Worm (Caenorhabditis elegans): ENCODE results near the gene rbf-1.

DNA sequence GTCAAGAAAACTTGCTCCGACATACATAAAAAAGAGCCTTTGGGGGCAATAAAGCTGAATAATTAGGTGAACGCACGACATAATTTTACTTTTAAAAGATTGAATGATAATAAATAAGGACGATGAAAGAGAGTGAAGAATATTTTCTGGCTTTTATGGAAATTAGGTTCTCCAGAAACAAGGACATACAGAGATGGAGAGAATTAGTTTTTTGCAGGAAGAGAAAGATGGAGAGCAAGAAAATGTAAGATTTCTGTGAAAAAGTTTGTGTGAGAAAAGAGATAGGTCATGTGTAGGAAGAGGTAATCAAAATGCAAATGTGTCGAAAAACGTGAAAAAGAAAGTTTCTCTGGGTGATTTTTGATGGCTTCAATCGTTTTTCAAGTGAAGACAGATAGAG, 23.6 kb upstream of the rbf-1 start, which contains the start of gene pdfr-1:
- no peak for TF ChIP-seq cog-1 (tag; optimal IDR thresholded peaks at IDR 0.05)
- no peak for TF ChIP-seq flt-1 (GFP tag; IDR thresholded peaks at IDR 0.05)
